Fruit fly (Drosophila melanogaster) whole organism, embryonic: Measurements from ENCODE around the gene kairos.
A peak's percentile ranks its signal among the peaks of the same experiment; 100 is the strongest.

ENCODE experiments used
- Ada2b ChIP-seq: fragments of 200-800 bp; sonication (Bioruptor generic); IDR thresholded peaks from 2 replicates; pipeline ENCODE4 v1.3.6; 2022; ENCODE audit warnings: missing biosample characterization, missing genetic modification characterization
- Atf-2 ChIP-seq: fragments of 200-800 bp; sonication (Bioruptor generic); optimal IDR thresholded peaks from 2 replicates; lab custom pipeline; 2016; ENCODE audit warnings: missing biosample characterization, missing genetic modification characterization
- Bdp1 ChIP-seq: fragments of 200-800 bp; sonication (Bioruptor generic); optimal IDR thresholded peaks from 3 replicates; lab custom pipeline; 2016; ENCODE audit warnings: missing biosample characterization, missing genetic modification characterization
- CG10274 ChIP-seq: fragments of 200-800 bp; sonication (Bioruptor generic); optimal IDR thresholded peaks from 3 replicates; lab custom pipeline; 2017; ENCODE audit warnings: missing biosample characterization, mild to moderate bottlenecking, missing genetic modification characterization
- CG10366 ChIP-seq: fragments of 200-800 bp; sonication (Bioruptor generic); IDR thresholded peaks from 2 replicates; pipeline ENCODE4 v1.3.6; 2022; ENCODE audit warnings: missing biosample characterization, missing genetic modification characterization
- CG11504 ChIP-seq: fragments of 200-800 bp; sonication (Bioruptor generic); optimal IDR thresholded peaks from 3 replicates; lab custom pipeline; 2019; ENCODE audit warnings: missing biosample characterization, mild to moderate bottlenecking, missing genetic modification characterization, moderate library complexity
- CG13775 ChIP-seq: fragments of 200-800 bp; sonication (Bioruptor generic); optimal IDR thresholded peaks from 3 replicates; lab custom pipeline; 2017; ENCODE audit warnings: missing biosample characterization, mild to moderate bottlenecking, missing genetic modification characterization
- CG18011 ChIP-seq: fragments of 200-800 bp; sonication (Bioruptor generic); optimal IDR thresholded peaks from 2 replicates; lab custom pipeline; 2017; ENCODE audit warnings: missing biosample characterization, missing genetic modification characterization, mild to moderate bottlenecking, moderate library complexity, missing genotype
- CG18476 ChIP-seq: fragments of 200-800 bp; sonication (Bioruptor generic); optimal IDR thresholded peaks from 2 replicates; lab custom pipeline; 2016; ENCODE audit warnings: missing biosample characterization, mild to moderate bottlenecking, missing genetic modification characterization
- CG18764 ChIP-seq: fragments of 200-800 bp; sonication (Bioruptor generic); optimal IDR thresholded peaks from 3 replicates; lab custom pipeline; 2016; ENCODE audit warnings: missing biosample characterization, missing genetic modification characterization
- CG2116 ChIP-seq: fragments of 200-800 bp; sonication (Bioruptor generic); optimal IDR thresholded peaks from 3 replicates; lab custom pipeline; 2018; ENCODE audit warnings: missing biosample characterization, mild to moderate bottlenecking, missing genetic modification characterization
- CG2678 ChIP-seq: fragments of 200-800 bp; sonication (Bioruptor generic); optimal IDR thresholded peaks from 3 replicates; lab custom pipeline; 2019; ENCODE audit warnings: missing biosample characterization, mild to moderate bottlenecking, missing genetic modification characterization, moderate library complexity
- CG31441 ChIP-seq: fragments of 200-800 bp; sonication (Bioruptor generic); IDR thresholded peaks from 2 replicates; pipeline ENCODE4 v1.3.6; 2022; ENCODE audit warnings: missing biosample characterization, missing genetic modification characterization
- CG3838 ChIP-seq: fragments of 200-800 bp; sonication (Bioruptor generic); optimal IDR thresholded peaks from 3 replicates; lab custom pipeline; 2016; ENCODE audit warnings: missing biosample characterization, missing genetic modification characterization
- CG43689 ChIP-seq: fragments of 200-800 bp; sonication (Bioruptor generic); IDR thresholded peaks from 2 replicates; pipeline ENCODE4 v1.3.6; 2022; ENCODE audit warnings: missing biosample characterization, missing genetic modification characterization
- CG7357 ChIP-seq: fragments of 200-800 bp; sonication (Bioruptor generic); IDR thresholded peaks from 3 replicates; pipeline ENCODE4 v1.3.6; 2022; ENCODE audit warnings: missing biosample characterization, missing genetic modification characterization
- CG7556 ChIP-seq: fragments of 200-800 bp; sonication (Bioruptor generic); optimal IDR thresholded peaks from 2 replicates; lab custom pipeline; 2017; ENCODE audit warnings: missing biosample characterization, mild to moderate bottlenecking, missing genetic modification characterization
- CG8944 ChIP-seq: fragments of 200-800 bp; sonication (Bioruptor generic); optimal IDR thresholded peaks from 3 replicates; lab custom pipeline; 2016; ENCODE audit warnings: missing biosample characterization, missing genetic modification characterization
- CG9797 ChIP-seq: fragments of 200-800 bp; sonication (Bioruptor generic); optimal IDR thresholded peaks from 3 replicates; lab custom pipeline; 2018; ENCODE audit warnings: missing biosample characterization, mild to moderate bottlenecking, missing genetic modification characterization
- CG9817 ChIP-seq: fragments of 200-800 bp; sonication (Bioruptor generic); optimal IDR thresholded peaks from 2 replicates; lab custom pipeline; 2018; ENCODE audit warnings: missing biosample characterization, mild to moderate bottlenecking, missing genetic modification characterization, moderate library complexity
- CG9876 ChIP-seq: fragments of 200-800 bp; sonication (Bioruptor generic); optimal IDR thresholded peaks from 2 replicates; lab custom pipeline; 2016; ENCODE audit warnings: missing biosample characterization, missing genetic modification characterization
- CHES-1-like ChIP-seq: fragments of 200-800 bp; sonication (Bioruptor generic); optimal IDR thresholded peaks from 2 replicates; lab custom pipeline; 2016; ENCODE audit warnings: missing biosample characterization, missing genetic modification characterization
- Dip3 ChIP-seq: fragments of 200-800 bp; sonication (Bioruptor generic); optimal IDR thresholded peaks from 3 replicates; lab custom pipeline; 2016; ENCODE audit warnings: missing biosample characterization, missing genetic modification characterization
- Fer1 ChIP-seq: fragments of 200-800 bp; sonication (Bioruptor generic); optimal IDR thresholded peaks from 2 replicates; lab custom pipeline; 2017; ENCODE audit warnings: missing biosample characterization, mild to moderate bottlenecking, missing genetic modification characterization
- Fer3 ChIP-seq: fragments of 200-800 bp; sonication (Bioruptor generic); optimal IDR thresholded peaks from 2 replicates; lab custom pipeline; 2018; ENCODE audit warnings: missing biosample characterization, mild to moderate bottlenecking, missing genetic modification characterization, moderate library complexity
- H2.0 ChIP-seq: fragments of 200-800 bp; sonication (Bioruptor generic); IDR thresholded peaks from 2 replicates; pipeline ENCODE4 v1.3.6; 2022; ENCODE audit warnings: missing biosample characterization, missing genetic modification characterization
- Hand ChIP-seq: fragments of 200-800 bp; sonication (Bioruptor generic); optimal IDR thresholded peaks from 2 replicates; lab custom pipeline; 2017; ENCODE audit warnings: mild to moderate bottlenecking, missing biosample characterization, missing genetic modification reagents, missing genetic modification characterization
- Hey ChIP-seq: fragments of 200-800 bp; sonication (Bioruptor generic); optimal IDR thresholded peaks from 3 replicates; lab custom pipeline; 2018; ENCODE audit warnings: missing biosample characterization, mild to moderate bottlenecking, missing genetic modification characterization
- Hmr ChIP-seq: fragments of 200-800 bp; sonication (Bioruptor generic); optimal IDR thresholded peaks from 3 replicates; lab custom pipeline; 2017; ENCODE audit warnings: mild to moderate bottlenecking, missing biosample characterization, missing genetic modification reagents, missing genetic modification characterization
- Hmx ChIP-seq: fragments of 200-800 bp; sonication (Bioruptor generic); optimal IDR thresholded peaks from 2 replicates; lab custom pipeline; 2016; ENCODE audit warnings: missing biosample characterization, missing genetic modification characterization
- Max ChIP-seq: fragments of 200-800 bp; sonication (Bioruptor generic); optimal IDR thresholded peaks from 2 replicates; lab custom pipeline; 2016; ENCODE audit warnings: missing biosample characterization, mild to moderate bottlenecking, missing genetic modification characterization
- Meics ChIP-seq: fragments of 200-800 bp; sonication (Bioruptor generic); optimal IDR thresholded peaks from 2 replicates; lab custom pipeline; 2017; ENCODE audit warnings: missing biosample characterization, mild to moderate bottlenecking, missing genetic modification characterization
- Myb ChIP-seq: fragments of 200-800 bp; sonication (Bioruptor generic); optimal IDR thresholded peaks from 2 replicates; lab custom pipeline; 2016; ENCODE audit warnings: missing biosample characterization, missing genetic modification characterization
- PHDP ChIP-seq: fragments of 200-800 bp; sonication (Bioruptor generic); optimal IDR thresholded peaks from 3 replicates; lab custom pipeline; 2018; ENCODE audit warnings: missing biosample characterization, mild to moderate bottlenecking, missing genetic modification characterization, moderate library complexity
- Side ChIP-seq: fragments of 200-800 bp; sonication (Bioruptor generic); optimal IDR thresholded peaks from 2 replicates; lab custom pipeline; 2016; ENCODE audit warnings: missing biosample characterization, missing genetic modification characterization
- Sox102F ChIP-seq: fragments of 200-800 bp; sonication (Bioruptor generic); optimal IDR thresholded peaks from 2 replicates; lab custom pipeline; 2018; ENCODE audit warnings: missing biosample characterization, mild to moderate bottlenecking, missing genetic modification characterization, moderate library complexity
- TFAM ChIP-seq: fragments of 200-800 bp; sonication (Bioruptor generic); optimal IDR thresholded peaks from 2 replicates; lab custom pipeline; 2017; ENCODE audit warnings: missing biosample characterization, missing genetic modification characterization, inconsistent platforms
- abd-A ChIP-seq: fragments of 200-800 bp; sonication (Bioruptor generic); optimal IDR thresholded peaks from 3 replicates; lab custom pipeline; 2019; ENCODE audit warnings: missing biosample characterization, mild to moderate bottlenecking, missing genetic modification characterization, moderate library complexity
- amos ChIP-seq: fragments of 200-800 bp; sonication (Bioruptor generic); IDR thresholded peaks from 2 replicates; pipeline ENCODE4 v1.3.6; 2022; ENCODE audit warnings: missing biosample characterization, missing genetic modification characterization; ENCODE audit not compliant: partially characterized antibody
- aop ChIP-seq: fragments of 200-800 bp; sonication (Bioruptor generic); IDR thresholded peaks from 2 replicates; pipeline ENCODE4 v1.3.6; 2022; ENCODE audit warnings: missing biosample characterization, missing genetic modification characterization
- ara ChIP-seq: fragments of 200-800 bp; sonication (Bioruptor generic); IDR thresholded peaks from 2 replicates; pipeline ENCODE4 v1.3.6; 2022; ENCODE audit warnings: missing biosample characterization, missing genetic modification characterization
- cg ChIP-seq: fragments of 200-800 bp; sonication (Bioruptor generic); optimal IDR thresholded peaks from 3 replicates; lab custom pipeline; 2019; ENCODE audit warnings: missing biosample characterization, mild to moderate bottlenecking, missing genetic modification characterization, moderate library complexity
- danr ChIP-seq: fragments of 200-800 bp; sonication (Bioruptor generic); IDR thresholded peaks from 2 replicates; pipeline ENCODE4 v1.3.6; 2022; ENCODE audit warnings: missing biosample characterization, missing genetic modification characterization
- gem ChIP-seq: fragments of 200-800 bp; sonication (Bioruptor generic); optimal IDR thresholded peaks from 2 replicates; lab custom pipeline; 2019; ENCODE audit warnings: missing biosample characterization, mild to moderate bottlenecking, missing genetic modification characterization, moderate library complexity
- grau ChIP-seq: fragments of 200-800 bp; optimal IDR thresholded peaks from 3 replicates; lab custom pipeline; 2019; ENCODE audit warnings: missing biosample characterization, mild to moderate bottlenecking, missing genetic modification characterization, moderate library complexity
- gro ChIP-seq: fragments of 200-800 bp; sonication (Bioruptor generic); optimal IDR thresholded peaks from 2 replicates; lab custom pipeline; 2016; ENCODE audit warnings: missing biosample characterization, missing genetic modification characterization
- lab ChIP-seq: fragments of 200-800 bp; sonication (Bioruptor generic); optimal IDR thresholded peaks from 3 replicates; lab custom pipeline; 2017; ENCODE audit warnings: missing biosample characterization, missing genetic modification characterization, mild to moderate bottlenecking, moderate library complexity, missing genetic modification reagents
- lbe ChIP-seq: fragments of 200-800 bp; sonication (Bioruptor generic); optimal IDR thresholded peaks from 2 replicates; lab custom pipeline; 2016; ENCODE audit warnings: missing biosample characterization, mild to moderate bottlenecking, missing genetic modification characterization
- lmd ChIP-seq: fragments of 200-800 bp; sonication (Bioruptor generic); IDR thresholded peaks from 2 replicates; pipeline ENCODE4 v1.3.6; 2022; ENCODE audit warnings: missing biosample characterization, missing genetic modification characterization
- ro ChIP-seq: fragments of 200-800 bp; sonication (Bioruptor generic); IDR thresholded peaks from 2 replicates; pipeline ENCODE4 v1.3.6; 2022; ENCODE audit warnings: missing biosample characterization, missing genetic modification characterization
- row ChIP-seq: fragments of 200-800 bp; sonication (Bioruptor generic); IDR thresholded peaks from 3 replicates; pipeline ENCODE4 v1.3.6; 2022; ENCODE audit warnings: missing biosample characterization, missing genetic modification characterization
- twi ChIP-seq: fragments of 200-800 bp; optimal IDR thresholded peaks from 2 replicates; lab custom pipeline; 2019; ENCODE audit warnings: missing biosample characterization, mild to moderate bottlenecking, missing genetic modification characterization, moderate library complexity

The kairos gene

dm6 chrX:18341014-18341413, 15.0 kb downstream of the kairos start (continued):
- TF ChIP-seq lab (peak; percentile 53), CG10366 (GFP tag; lab: Robert Waterston, UW) (no peak), TFAM (no peak), ro (GFP tag; lab: Robert Waterston, UW) (no peak), lmd (GFP tag; lab: Robert Waterston, UW) (peak; percentile 34; the same call in 1 of the 2 replicates), CG2678 (tag; lab: Kevin White, UChicago) (peak; percentile 49), cg (GFP tag; lab: Kevin White, UChicago) (no peak), CG2116 (GFP tag; lab: Kevin White, UChicago) (no peak), CG18476 (no peak), gem (tag; lab: Kevin White, UChicago) (peak; percentile 29), grau (tag; lab: Kevin White, UChicago) (peak; percentile 25), CG43689 (GFP tag; lab: Robert Waterston, UW) (no peak), CG9817 (tag; lab: Kevin White, UChicago) (no peak), CG13775 (GFP tag; lab: Kevin White, UChicago) (no peak), amos (GFP tag; lab: Robert Waterston, UW) (no peak), CG18011 (GFP tag; lab: Kevin White, UChicago) (no peak), Sox102F (GFP tag; lab: Kevin White, UChicago) (peak; percentile 33), CG9876 (GFP tag; lab: Kevin White, UChicago) (no peak), lbe (no peak), Bdp1 (GFP tag; lab: Kevin White, UChicago) (no peak), Fer1 (GFP tag; lab: Kevin White, UChicago) (peak; percentile 48), CHES-1-like (GFP tag; lab: Kevin White, UChicago) (no peak), CG8944 (no peak), Hmr (GFP tag; lab: Kevin White, UChicago) (peak; percentile 38), ara (no peak), Meics (peak; percentile 21), CG9797 (GFP tag; lab: Kevin White, UChicago) (no peak), Max (no peak), CG7556 (peak; percentile 9), CG18764 (no peak), Myb (no peak), Side (GFP tag; lab: Kevin White, UChicago) (no peak), PHDP (tag; lab: Kevin White, UChicago) (no peak), CG7357 (GFP tag; lab: Robert Waterston, UW) (no peak), CG31441 (GFP tag; lab: Robert Waterston, UW) (0 out of 2 replicates have a peak, but pooled peaks have one; percentile 12), Fer3 (tag; lab: Kevin White, UChicago) (peak; percentile 41), Ada2b (0 out of 2 replicates have a peak, but pooled peaks have one; percentile 9), Dip3 (no peak), abd-A (no peak), aop (GFP tag; lab: Robert Waterston, UW) (no peak), danr (GFP tag; lab: Robert Waterston, UW) (no peak), H2.0 (GFP tag; lab: Robert Waterston, UW) (no peak), Atf-2 (GFP tag; lab: Kevin White, UChicago) (no peak), twi (tag; lab: Kevin White, UChicago) (no peak), CG10274 (GFP tag; lab: Kevin White, UChicago) (no peak), CG11504 (peak; percentile 54), gro (GFP tag; lab: Kevin White, UChicago) (no peak), Hey (tag; lab: Kevin White, UChicago) (no peak), CG3838 (GFP tag; lab: Kevin White, UChicago) (no peak), Hand (no peak), Hmx (GFP tag; lab: Kevin White, UChicago) (no peak), row (GFP tag; lab: Robert Waterston, UW) (peak; percentile 52; the same call in 2 of the 3 replicates)
